Worm (Caenorhabditis elegans) whole organism, L4/young adult: ENCODE measurements around the gene T21B10.3.

Experiments used
- W03F9.2 ChIP-seq: fragments of 150-350 bp; optimal IDR thresholded peaks from 2 replicates; lab custom pipeline; 2014; ENCODE audit warnings: missing biosample characterization, missing genetic modification characterization
- him-1 ChIP-seq: sonication (generic microtip); optimal IDR thresholded peaks from 2 replicates; lab custom pipeline; 2016; ENCODE audit warnings: missing genotype, missing genetic modification reagents, missing genetic modification characterization, missing compliant biosample characterization

DNA sequence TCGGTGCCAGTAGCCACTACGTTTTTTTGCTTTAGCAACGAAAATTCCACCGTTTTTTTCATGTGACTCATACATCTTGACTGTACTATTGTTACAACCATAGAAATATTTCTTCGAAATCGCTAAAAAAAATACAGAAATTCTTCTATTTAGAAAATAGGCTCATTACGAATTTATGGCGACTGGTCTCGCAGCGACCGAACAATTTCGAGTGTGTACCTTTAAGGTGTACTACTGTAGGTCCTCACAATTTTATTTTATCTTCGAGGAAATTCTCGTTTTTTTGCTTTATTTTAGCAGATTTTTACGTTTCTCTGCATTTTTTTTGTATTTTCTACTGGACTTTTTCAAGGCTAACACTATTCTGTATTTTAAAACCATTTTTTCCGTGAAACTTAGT lies 44.2 kb upstream of the T21B10.3 start:
- TF ChIP-seq him-1 (tag; lab: Kevin White, UChicago) (no peak), W03F9.2 (tag; lab: Kevin White, UChicago) (peak; percentile 37)
